Fruit fly (Drosophila melanogaster) whole organism, prepupa: ENCODE measurements around the gene Snoo.

Source experiments
- Blimp-1 ChIP-seq: fragments of 200-800 bp; sonication (Bioruptor generic); optimal IDR thresholded peaks from 3 replicates; lab custom pipeline; 2017; ENCODE audit warnings: missing biosample characterization, missing genetic modification characterization, mild to moderate bottlenecking, moderate library complexity, missing genetic modification reagents
- CG10631 ChIP-seq: fragments of 200-800 bp; sonication (Bioruptor generic); optimal IDR thresholded peaks from 2 replicates; lab custom pipeline; 2016; ENCODE audit warnings: missing biosample characterization, missing genetic modification characterization
- CG10669 ChIP-seq: fragments of 200-800 bp; sonication (Bioruptor generic); optimal IDR thresholded peaks from 3 replicates; lab custom pipeline; 2018; ENCODE audit warnings: missing biosample characterization, mild to moderate bottlenecking, missing genetic modification characterization, moderate library complexity
- CG11294 ChIP-seq: fragments of 200-800 bp; sonication (Bioruptor generic); IDR thresholded peaks from 2 replicates; pipeline ENCODE4 v1.3.6; 2022; ENCODE audit warnings: missing biosample characterization, missing genetic modification characterization
- CG11902 ChIP-seq: fragments of 200-800 bp; sonication (Bioruptor generic); optimal IDR thresholded peaks from 3 replicates; lab custom pipeline; 2016; ENCODE audit warnings: missing biosample characterization, missing genetic modification characterization
- CG15336 ChIP-seq: fragments of 200-800 bp; sonication (Bioruptor generic); IDR thresholded peaks from 2 replicates; pipeline ENCODE4 v1.3.6; 2022; ENCODE audit warnings: missing biosample characterization, missing genetic modification characterization
- CG3032 ChIP-seq: fragments of 200-800 bp; optimal IDR thresholded peaks from 2 replicates; lab custom pipeline; 2019; ENCODE audit warnings: missing biosample characterization, mild to moderate bottlenecking, missing genetic modification characterization, moderate library complexity
- CG31627 ChIP-seq: fragments of 200-800 bp; sonication (Bioruptor generic); optimal IDR thresholded peaks from 3 replicates; lab custom pipeline; 2016; ENCODE audit warnings: missing biosample characterization, missing genetic modification characterization
- CG3919 ChIP-seq: fragments of 200-800 bp; sonication (Bioruptor generic); optimal IDR thresholded peaks from 3 replicates; lab custom pipeline; 2016; ENCODE audit warnings: missing biosample characterization, missing genetic modification characterization
- CG4318 ChIP-seq: fragments of 200-800 bp; sonication (Bioruptor generic); optimal IDR thresholded peaks from 3 replicates; lab custom pipeline; 2017; ENCODE audit warnings: missing biosample characterization, mild to moderate bottlenecking, missing genetic modification characterization
- CG6163 ChIP-seq: fragments of 200-800 bp; sonication (Bioruptor generic); IDR thresholded peaks from 3 replicates; pipeline ENCODE4 v1.3.6; 2022; ENCODE audit warnings: missing biosample characterization, missing genetic modification characterization
- CG6792 ChIP-seq: fragments of 200-800 bp; sonication (Bioruptor generic); optimal IDR thresholded peaks from 3 replicates; lab custom pipeline; 2016; ENCODE audit warnings: missing biosample characterization, missing genetic modification characterization
- CG6808 ChIP-seq: fragments of 200-800 bp; sonication (Bioruptor generic); optimal IDR thresholded peaks from 3 replicates; lab custom pipeline; 2017; ENCODE audit warnings: missing biosample characterization, missing genetic modification characterization, mild to moderate bottlenecking, moderate library complexity, missing genetic modification reagents
- CG7368 ChIP-seq: fragments of 200-800 bp; sonication (Bioruptor generic); optimal IDR thresholded peaks from 3 replicates; lab custom pipeline; 2016; ENCODE audit warnings: missing biosample characterization, missing genetic modification characterization
- CG8119 ChIP-seq: fragments of 200-800 bp; sonication (Bioruptor generic); IDR thresholded peaks from 3 replicates; pipeline ENCODE4 v1.3.6; 2022; ENCODE audit warnings: missing biosample characterization, missing genetic modification characterization
- CG8632 ChIP-seq: fragments of 200-800 bp; sonication (Bioruptor generic); optimal IDR thresholded peaks from 3 replicates; lab custom pipeline; 2016; ENCODE audit warnings: missing biosample characterization, missing genetic modification characterization
- CG9139 ChIP-seq: fragments of 200-800 bp; sonication (Bioruptor generic); optimal IDR thresholded peaks from 3 replicates; lab custom pipeline; 2017; ENCODE audit warnings: missing biosample characterization, mild to moderate bottlenecking, missing genetic modification characterization
- Eip75B ChIP-seq: fragments of 200-800 bp; sonication (Bioruptor generic); optimal IDR thresholded peaks from 3 replicates; lab custom pipeline; 2016; ENCODE audit warnings: missing biosample characterization, missing genetic modification characterization
- Eip93F ChIP-seq: fragments of 200-800 bp; sonication (Bioruptor generic); optimal IDR thresholded peaks from 2 replicates; lab custom pipeline; 2016; ENCODE audit warnings: missing biosample characterization, mild to moderate bottlenecking, missing genetic modification characterization
- Ets21C ChIP-seq: fragments of 200-800 bp; sonication (Bioruptor generic); optimal IDR thresholded peaks from 3 replicates; lab custom pipeline; 2016; ENCODE audit warnings: missing biosample characterization, missing genetic modification characterization
- Ets96B ChIP-seq: fragments of 200-800 bp; optimal IDR thresholded peaks from 2 replicates; lab custom pipeline; 2019; ENCODE audit warnings: missing biosample characterization, mild to moderate bottlenecking, missing genetic modification characterization, moderate library complexity
- Gug ChIP-seq: fragments of 200-800 bp; sonication (Bioruptor generic); IDR thresholded peaks from 2 replicates; pipeline ENCODE4 v1.3.6; 2022; ENCODE audit warnings: missing biosample characterization, missing genetic modification characterization
- Hr38 ChIP-seq: sonication (Bioruptor generic); optimal IDR thresholded peaks from 2 replicates; lab custom pipeline; 2016; ENCODE audit warnings: missing biosample characterization, missing genetic modification characterization
- Hr39 ChIP-seq: fragments of 200-800 bp; sonication (Bioruptor generic); optimal IDR thresholded peaks from 2 replicates; lab custom pipeline; 2016; ENCODE audit warnings: missing biosample characterization, missing genetic modification characterization
- Hr4 ChIP-seq: fragments of 200-800 bp; sonication (Bioruptor generic); optimal IDR thresholded peaks from 3 replicates; lab custom pipeline; 2016; ENCODE audit warnings: missing biosample characterization, missing genetic modification characterization
- Lpt ChIP-seq: fragments of 200-800 bp; sonication (Bioruptor generic); optimal IDR thresholded peaks from 3 replicates; lab custom pipeline; 2016; ENCODE audit warnings: missing biosample characterization, missing genetic modification characterization
- Smox ChIP-seq: fragments of 200-800 bp; sonication (Bioruptor generic); optimal IDR thresholded peaks from 3 replicates; lab custom pipeline; 2016; ENCODE audit warnings: missing biosample characterization, missing genetic modification characterization
- Sox102F ChIP-seq: fragments of 200-800 bp; sonication (Bioruptor generic); optimal IDR thresholded peaks from 2 replicates; lab custom pipeline; 2016; ENCODE audit warnings: missing biosample characterization, mild to moderate bottlenecking, missing genetic modification characterization
- Sox15 ChIP-seq: fragments of 200-800 bp; sonication (Bioruptor generic); optimal IDR thresholded peaks from 3 replicates; lab custom pipeline; 2016; ENCODE audit warnings: missing biosample characterization, missing genetic modification characterization
- achi ChIP-seq: fragments of 200-800 bp; sonication (Bioruptor generic); optimal IDR thresholded peaks from 3 replicates; lab custom pipeline; 2016; ENCODE audit warnings: missing biosample characterization, missing genetic modification characterization
- acj6 ChIP-seq: fragments of 200-800 bp; sonication (Bioruptor generic); optimal IDR thresholded peaks from 3 replicates; lab custom pipeline; 2016; ENCODE audit warnings: missing biosample characterization, missing genetic modification characterization
- dac ChIP-seq: fragments of 200-800 bp; sonication (Bioruptor generic); optimal IDR thresholded peaks from 2 replicates; lab custom pipeline; 2017; ENCODE audit warnings: missing biosample characterization, mild to moderate bottlenecking, missing genetic modification characterization
- dsx ChIP-seq: fragments of 200-800 bp; optimal IDR thresholded peaks from 3 replicates; lab custom pipeline; 2019; ENCODE audit warnings: missing biosample characterization, mild to moderate bottlenecking, missing genetic modification characterization, moderate library complexity; ENCODE audit not compliant: poor library complexity, severe bottlenecking
- esn ChIP-seq: fragments of 200-800 bp; sonication (Bioruptor generic); optimal IDR thresholded peaks from 2 replicates; lab custom pipeline; 2016; ENCODE audit warnings: missing biosample characterization, mild to moderate bottlenecking, missing genetic modification characterization, moderate library complexity
- fd85E ChIP-seq: fragments of 200-800 bp; sonication (Bioruptor generic); optimal IDR thresholded peaks from 3 replicates; lab custom pipeline; 2016; ENCODE audit warnings: missing biosample characterization, missing genetic modification characterization
- fkh ChIP-seq: fragments of 200-800 bp; sonication (Bioruptor generic); optimal IDR thresholded peaks from 3 replicates; lab custom pipeline; 2017; ENCODE audit warnings: missing biosample characterization, mild to moderate bottlenecking, missing genetic modification characterization, moderate library complexity
- lz ChIP-seq: fragments of 200-800 bp; sonication (Bioruptor generic); optimal IDR thresholded peaks from 3 replicates; lab custom pipeline; 2016; ENCODE audit warnings: missing biosample characterization, missing genetic modification characterization
- net ChIP-seq: fragments of 200-800 bp; sonication (Bioruptor generic); optimal IDR thresholded peaks from 3 replicates; lab custom pipeline; 2016; ENCODE audit warnings: missing biosample characterization, missing genetic modification characterization
- pdm3 ChIP-seq: fragments of 200-800 bp; sonication (Bioruptor generic); optimal IDR thresholded peaks from 3 replicates; lab custom pipeline; 2016; ENCODE audit warnings: missing biosample characterization, missing genetic modification characterization
- salr ChIP-seq, 2 experiments: fragments of 200-800 bp; sonication (Bioruptor generic); optimal IDR thresholded peaks; 3 replicates each; lab custom pipeline; 2016 to 2018; ENCODE audit warnings: missing biosample characterization in 2 of 2, missing genetic modification characterization in 2 of 2, mild to moderate bottlenecking in 1 of 2
- spab ChIP-seq: fragments of 200-800 bp; sonication (Bioruptor generic); optimal IDR thresholded peaks from 2 replicates; lab custom pipeline; 2017; ENCODE audit warnings: missing biosample characterization, mild to moderate bottlenecking, missing genetic modification characterization, missing genetic modification reagents
- topi ChIP-seq: fragments of 200-800 bp; sonication (Bioruptor generic); optimal IDR thresholded peaks from 3 replicates; lab custom pipeline; 2016; ENCODE audit warnings: missing biosample characterization, missing genetic modification characterization

The Snoo gene

DNA sequence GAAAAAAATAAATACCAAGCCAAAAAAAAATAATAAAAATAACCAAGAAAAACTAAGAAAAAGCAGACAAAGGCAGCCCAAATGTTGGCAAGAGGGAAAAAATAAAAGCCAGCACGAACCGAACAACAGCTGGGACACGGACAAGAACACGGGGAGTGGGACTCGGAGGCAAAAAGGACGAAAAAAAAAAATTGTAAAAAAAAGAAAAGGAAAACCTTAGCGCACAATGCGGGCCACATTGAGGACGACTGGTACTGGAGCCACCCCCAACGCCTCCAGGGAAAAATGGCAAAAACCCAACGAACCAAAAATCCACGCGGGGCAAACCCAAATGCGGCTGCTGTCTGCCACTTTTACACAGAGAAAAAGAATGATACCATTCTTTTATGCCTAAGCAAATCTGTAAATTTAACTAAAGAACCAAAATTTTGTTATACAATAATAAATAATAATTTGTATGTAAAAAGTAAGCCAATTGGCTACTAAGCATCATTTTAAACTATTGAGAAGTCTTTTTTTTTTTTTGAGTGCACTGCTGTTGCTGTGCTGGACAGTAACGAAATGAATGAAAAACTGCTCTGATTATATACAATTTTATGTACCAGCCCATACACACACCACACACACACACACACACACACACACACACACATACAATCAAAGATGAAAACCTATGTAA, 51.8 kb downstream of the Snoo start (continued):
- no peak for TF ChIP-seq dsx (GFP tag; lab: Kevin White, UChicago)
- TF ChIP-seq Ets21C = peak; percentile 11
- TF ChIP-seq Ets96B = peak; percentile 34
- peak; percentile 31 for TF ChIP-seq esn (GFP tag; lab: Kevin White, UChicago)
- no peak for TF ChIP-seq Hr38 (GFP tag; lab: Kevin White, UChicago)
- TF ChIP-seq fd85E (GFP tag; lab: Kevin White, UChicago) = no peak
- TF ChIP-seq Sox15 = no peak
- TF ChIP-seq lz (GFP tag; lab: Kevin White, UChicago) = peak; percentile 19
- TF ChIP-seq Hr39 (GFP tag; lab: Kevin White, UChicago) = peak; percentile 11
- no peak for TF ChIP-seq Eip93F
- peak; percentile 21; the same call in 1 of the 2 replicates for TF ChIP-seq Gug (GFP tag; lab: Robert Waterston, UW)
- TF ChIP-seq CG10631 = peak; percentile 35
- peak; percentile 47 for TF ChIP-seq CG15336 (GFP tag; lab: Robert Waterston, UW)
- TF ChIP-seq CG11902 (GFP tag; lab: Kevin White, UChicago) = no peak
- peak; percentile 16 for TF ChIP-seq CG8632 (GFP tag; lab: Kevin White, UChicago)

DNA sequence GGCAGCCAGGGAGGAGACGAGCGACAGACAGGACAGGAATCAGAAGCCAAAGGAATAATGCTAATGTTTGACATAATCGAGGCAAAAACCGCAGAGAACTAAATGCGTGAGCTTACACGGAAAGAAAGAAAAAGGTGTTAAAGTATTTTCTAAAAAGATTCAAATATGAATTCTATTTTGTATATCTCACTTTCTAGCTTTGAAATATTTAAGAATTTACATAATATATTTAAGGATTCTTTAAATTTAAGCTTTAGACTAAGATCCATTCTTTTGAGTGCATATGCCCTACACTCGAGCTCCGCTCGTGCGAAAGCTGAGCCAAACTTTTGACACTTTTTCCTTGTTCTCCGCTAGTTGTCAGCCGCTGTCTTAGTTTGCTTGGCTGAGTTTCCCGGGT, 52.8 kb downstream of the Snoo start:
- TF ChIP-seq CG7368 (GFP tag; lab: Kevin White, UChicago) = no peak
- no peak for TF ChIP-seq Hr4 (GFP tag; lab: Kevin White, UChicago)
- TF ChIP-seq acj6 (GFP tag; lab: Kevin White, UChicago) = no peak
- TF ChIP-seq net (GFP tag; lab: Kevin White, UChicago) = no peak
- no peak for TF ChIP-seq CG11294 (GFP tag; lab: Robert Waterston, UW)
- no peak for TF ChIP-seq CG8119 (GFP tag; lab: Robert Waterston, UW)
- TF ChIP-seq CG6792 (GFP tag; lab: Kevin White, UChicago) = no peak
- TF ChIP-seq CG11902 (GFP tag; lab: Kevin White, UChicago) = no peak
- TF ChIP-seq Ets96B = no peak
- TF ChIP-seq CG9139 = no peak
- no peak for TF ChIP-seq spab (GFP tag; lab: Kevin White, UChicago)
- TF ChIP-seq lz (GFP tag; lab: Kevin White, UChicago) = no peak
- TF ChIP-seq Lpt = no peak
- no peak for TF ChIP-seq Smox (GFP tag; lab: Kevin White, UChicago)
- TF ChIP-seq CG10669 (GFP tag; lab: Kevin White, UChicago) = no peak
- no peak for TF ChIP-seq esn (GFP tag; lab: Kevin White, UChicago)
- TF ChIP-seq Gug (GFP tag; lab: Robert Waterston, UW) = no peak
- TF ChIP-seq CG31627 = no peak
- no peak for TF ChIP-seq Sox102F

- no peak for TF ChIP-seq CG11902 (GFP tag; lab: Kevin White, UChicago)
- no peak for TF ChIP-seq fkh (GFP tag; lab: Kevin White, UChicago)
- TF ChIP-seq, all 60 proteins: peak for 0
Measured at dm6 chr2L:7930737-7931136, 53.3 kb downstream of the Snoo start.

- TF ChIP-seq CG6808 (GFP tag; lab: Kevin White, UChicago) (peak; percentile 4), Blimp-1 (GFP tag; lab: Kevin White, UChicago) (no peak), dac (GFP tag; lab: Kevin White, UChicago) (no peak), CG4318 (GFP tag; lab: Kevin White, UChicago) (peak; percentile 25), fd85E (GFP tag; lab: Kevin White, UChicago) (no peak), Eip75B (GFP tag; lab: Kevin White, UChicago) (no peak), pdm3 (GFP tag; lab: Kevin White, UChicago) (peak; percentile 42), CG6163 (GFP tag; lab: Robert Waterston, UW) (peak; percentile 54; the same call in 2 of the 3 replicates), lz (GFP tag; lab: Kevin White, UChicago) (peak; percentile 19), topi (peak; percentile 48), acj6 (GFP tag; lab: Kevin White, UChicago) (peak; percentile 23), net (GFP tag; lab: Kevin White, UChicago) (peak; percentile 47), achi (GFP tag; lab: Kevin White, UChicago) (peak; percentile 25), CG3919 (GFP tag; lab: Kevin White, UChicago) (peak; percentile 33), fkh (GFP tag; lab: Kevin White, UChicago) (peak; percentile 7), Hr38 (GFP tag; lab: Kevin White, UChicago) (no peak), Smox (GFP tag; lab: Kevin White, UChicago) (peak; percentile 43), Lpt (no peak), CG3032 (no peak), salr (GFP tag; optimal IDR thresholded peaks at IDR 0.05; lab: Kevin White, UChicago) (peak in 1 of 2 experiments; percentile 15), CG11902 (GFP tag; lab: Kevin White, UChicago) (no peak)
Measured at dm6 chr2L:7926288-7927061, 57.5 kb downstream of the Snoo start.
